Fruit fly (Drosophila melanogaster) whole organism, embryonic: Measurements from ENCODE around the gene Sfp33A4.

Experiments used
- Abd-B ChIP-seq: fragments of 200-800 bp; sonication (Bioruptor generic); optimal IDR thresholded peaks from 2 replicates; lab custom pipeline; 2018; ENCODE audit warnings: missing biosample characterization, mild to moderate bottlenecking, missing genetic modification characterization, moderate library complexity
- CG9817 ChIP-seq: fragments of 200-800 bp; sonication (Bioruptor generic); optimal IDR thresholded peaks from 2 replicates; lab custom pipeline; 2018; ENCODE audit warnings: missing biosample characterization, mild to moderate bottlenecking, missing genetic modification characterization, moderate library complexity
- HLH54F ChIP-seq: fragments of 200-800 bp; sonication (Bioruptor generic); optimal IDR thresholded peaks from 3 replicates; lab custom pipeline; 2016; ENCODE audit warnings: missing biosample characterization, missing genetic modification characterization
- Sox102F ChIP-seq: fragments of 200-800 bp; sonication (Bioruptor generic); optimal IDR thresholded peaks from 2 replicates; lab custom pipeline; 2018; ENCODE audit warnings: missing biosample characterization, mild to moderate bottlenecking, missing genetic modification characterization, moderate library complexity
- ash1 ChIP-seq: fragments of 200-800 bp; sonication (Bioruptor generic); optimal IDR thresholded peaks from 2 replicates; lab custom pipeline; 2018; ENCODE audit warnings: missing biosample characterization, mild to moderate bottlenecking, missing genetic modification characterization
- insv ChIP-seq, 2 experiments: fragments of 200-800 bp; sonication (Bioruptor generic); optimal IDR thresholded peaks; 3 replicates each; lab custom pipeline; 2016 to 2018; ENCODE audit warnings: missing biosample characterization in 2 of 2, missing genetic modification characterization in 2 of 2

DNA sequence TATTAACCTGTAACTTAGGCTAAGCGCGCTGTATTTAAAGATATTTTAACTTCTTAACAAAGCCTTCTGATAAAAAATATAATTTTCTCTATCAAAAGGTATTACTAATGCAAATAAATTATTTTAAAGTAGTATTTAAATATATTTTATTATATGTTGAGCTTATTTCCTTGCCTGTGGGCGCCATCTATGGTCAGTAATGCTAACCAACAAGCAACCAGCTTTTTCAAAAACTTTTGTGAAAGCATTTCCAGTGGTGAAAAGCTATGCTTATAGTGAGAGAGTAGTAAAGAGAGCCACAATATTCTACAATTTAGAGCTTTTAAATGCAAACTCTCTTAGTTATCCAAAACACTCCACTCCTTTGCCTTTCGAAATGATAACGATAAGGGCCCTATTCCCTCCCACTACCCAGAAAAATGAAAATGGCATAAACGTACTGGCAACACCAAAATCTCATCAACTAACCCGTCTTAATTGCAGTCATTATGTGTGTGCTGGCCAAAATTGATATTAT, 41.8 kb downstream of the Sfp33A4 start:
- no peak for TF ChIP-seq Sox102F
- no peak for TF ChIP-seq ash1
- TF ChIP-seq Abd-B (GFP tag; lab: Kevin White, UChicago): no peak
- no peak for TF ChIP-seq insv (GFP tag; optimal IDR thresholded peaks at IDR 0.05; lab: Kevin White, UChicago)
- no peak for TF ChIP-seq HLH54F (GFP tag; lab: Kevin White, UChicago)
- no peak for TF ChIP-seq CG9817 (tag; lab: Kevin White, UChicago)
